Worm (Caenorhabditis elegans) whole organism, young adult: ENCODE data around the gene ins-16.

Experiments used
- C17E4.6 ChIP-seq: fragments of 200-800 bp; sonication (Bioruptor generic); IDR thresholded peaks from 2 replicates; pipeline ENCODE4 v1.3.6; 2022; ENCODE audit warnings: missing genetic modification reagents, missing genetic modification characterization, missing compliant biosample characterization
- ama-1 ChIP-seq, 3 experiments: fragments of 150-350 bp in 1 of 3; sonication (generic microtip) in 2 of 3; optimal IDR thresholded peaks; 2 replicates each; lab custom pipeline; 2014 to 2018; ENCODE audit warnings: missing biosample characterization in 2 of 3, missing genetic modification characterization in 2 of 3, missing genetic modification reagents in 2 of 3
- bed-2 ChIP-seq: fragments of 200-800 bp; sonication (Bioruptor generic); IDR thresholded peaks from 2 replicates; pipeline ENCODE4 v1.3.6; 2022; ENCODE audit warnings: missing genetic modification reagents, missing genetic modification characterization, missing compliant biosample characterization
- lin-35 ChIP-seq, 3 experiments: fragments of 150-350 bp in 2 of 3; sonication (generic microtip) in 1 of 3; optimal IDR thresholded peaks; 2 replicates each; lab custom pipeline; 2014 to 2018; ENCODE audit warnings: missing biosample characterization in 3 of 3, missing genetic modification characterization in 3 of 3, missing genetic modification reagents in 3 of 3
- lin-54 ChIP-seq: fragments of 200-800 bp; sonication (Bioruptor generic); optimal IDR thresholded peaks from 2 replicates; lab custom pipeline; 2018; ENCODE audit warnings: mild to moderate bottlenecking, missing genetic modification characterization, missing compliant biosample characterization
- nhr-80 ChIP-seq: sonication (generic microtip); optimal IDR thresholded peaks from 2 replicates; lab custom pipeline; 2016; ENCODE audit warnings: missing genetic modification characterization, missing compliant biosample characterization
- nhr-90 ChIP-seq: sonication (generic microtip); optimal IDR thresholded peaks from 2 replicates; lab custom pipeline; 2016; ENCODE audit warnings: missing genotype, mild to moderate bottlenecking, missing genetic modification characterization, missing compliant biosample characterization
- snpc-4 ChIP-seq, 5 experiments: fragments of 150-350 bp in 1 of 5; sonication (generic microtip) in 4 of 5; optimal IDR thresholded peaks; 2 replicates each; lab custom pipeline; 2014 to 2018; ENCODE audit warnings: missing genetic modification characterization in 5 of 5, missing biosample characterization in 3 of 5, antibody characterized with exemption in 2 of 5, mild to moderate bottlenecking in 2 of 5, missing compliant biosample characterization in 2 of 5, missing genotype in 2 of 5, moderate library complexity in 2 of 5, missing genetic modification reagents in 1 of 5

ce11 chrIII:2105935-2106334, 45.2 kb upstream of the ins-16 start:
- TF ChIP-seq nhr-90 (tag; lab: Kevin White, UChicago) (no peak), lin-35 (GFP tag; optimal IDR thresholded peaks at IDR 0.05; lab: Kevin White, UChicago) (no peak), snpc-4 (GFP tag; optimal IDR thresholded peaks at IDR 0.05; lab: Kevin White, UChicago) (no peak), snpc-4 (tag; optimal IDR thresholded peaks at IDR 0.05; lab: Kevin White, UChicago) (no peak), ama-1 (optimal IDR thresholded peaks at IDR 0.05; lab: Kevin White, UChicago) (no peak), ama-1 (GFP tag; optimal IDR thresholded peaks at IDR 0.05; lab: Kevin White, UChicago) (no peak), bed-2 (GFP tag; lab: Robert Waterston, UW) (no peak), lin-54 (GFP tag; lab: Kevin White, UChicago) (no peak), nhr-80 (tag; lab: Kevin White, UChicago) (no peak), C17E4.6 (no peak)
